Worm (Caenorhabditis elegans): ENCODE results near the gene pat-9.
"Not testable (repeated sequence)": the region's sequence is repeated elsewhere in the genome, so short reads cannot be mapped to it uniquely, and the experiment has no call there.

The pat-9 gene

ce11 chrX:16501032-16501431 lies 35.7 kb upstream of the pat-9 start, which contains the start of gene K05G3.1:
Gene K05G3.1, plus strand, starts transcription at chrX:16501332.
- no peak for TF ChIP-seq ceh-45 (GFP tag; IDR thresholded peaks at IDR 0.05)
- no peak for TF ChIP-seq tbx-2 (tag; optimal IDR thresholded peaks at IDR 0.05)
- TF ChIP-seq C38D4.7 (GFP tag; optimal IDR thresholded peaks at IDR 0.05) = no peak
- TF ChIP-seq pqm-1 (tag; optimal IDR thresholded peaks at IDR 0.05) = no peak
- TF ChIP-seq T23F11.4 (GFP tag; optimal IDR thresholded peaks at IDR 0.05) = no peak
- no peak for TF ChIP-seq K09A11.1 (tag; optimal IDR thresholded peaks at IDR 0.05; ENCODE audit: insufficient read depth)
- no peak for TF ChIP-seq lin-11 (tag; optimal IDR thresholded peaks at IDR 0.05)
- TF ChIP-seq K02D7.2 (tag; optimal IDR thresholded peaks at IDR 0.05) = no peak
- no peak for TF ChIP-seq ceh-22 (tag; optimal IDR thresholded peaks at IDR 0.05)
- TF ChIP-seq ceh-48 (tag; optimal IDR thresholded peaks at IDR 0.05) = no peak
- TF ChIP-seq ceh-9 (tag; optimal IDR thresholded peaks at IDR 0.05) = no peak
- no peak for TF ChIP-seq ceh-19 (GFP tag; optimal IDR thresholded peaks at IDR 0.05)
- no peak for TF ChIP-seq che-1 (tag; optimal IDR thresholded peaks at IDR 0.05)
- no peak for TF ChIP-seq hlh-15 (tag; optimal IDR thresholded peaks at IDR 0.05)
- no peak for TF ChIP-seq sox-4 (tag; optimal IDR thresholded peaks at IDR 0.05)
- no peak for TF ChIP-seq unc-3 (GFP tag; conservative IDR thresholded peaks at IDR 0.05)
- no peak for TF ChIP-seq unc-3 (tag; optimal IDR thresholded peaks at IDR 0.05)
- TF ChIP-seq madf-2 (tag; optimal IDR thresholded peaks at IDR 0.05) = no peak
- no peak for TF ChIP-seq dve-1 (tag; optimal IDR thresholded peaks at IDR 0.05)
- no peak for TF ChIP-seq ceh-30 (tag; optimal IDR thresholded peaks at IDR 0.05)
- TF ChIP-seq gmeb-2 (tag; optimal IDR thresholded peaks at IDR 0.05) = no peak

ce11 chrX:16502997-16503396 lies 33.7 kb upstream of the pat-9 start:
- no peak for TF ChIP-seq C38D4.7 (GFP tag; optimal IDR thresholded peaks at IDR 0.05)
- TF ChIP-seq ceh-9 (tag; optimal IDR thresholded peaks at IDR 0.05) = no peak
- no peak for TF ChIP-seq pros-1 (tag; optimal IDR thresholded peaks at IDR 0.05)
- TF ChIP-seq ztf-16 (tag; optimal IDR thresholded peaks at IDR 0.05) = no peak
- no peak for TF ChIP-seq ceh-34 (tag; optimal IDR thresholded peaks at IDR 0.05)
- no peak for TF ChIP-seq che-1 (tag; optimal IDR thresholded peaks at IDR 0.05)
- no peak for TF ChIP-seq F13H6.1 (tag; optimal IDR thresholded peaks at IDR 0.05)

ce11 chrX:16505348-16505747 lies 31.3 kb upstream of the pat-9 start, which contains the start of gene T25D1.3:
Gene T25D1.3, plus strand, starts transcription at chrX:16505648.
- no peak for TF ChIP-seq elt-4 (tag; optimal IDR thresholded peaks at IDR 0.05)
- TF ChIP-seq ama-1 (optimal IDR thresholded peaks at IDR 0.05) = no peak
- TF ChIP-seq T23F11.4 (GFP tag; optimal IDR thresholded peaks at IDR 0.05) = no peak
- TF ChIP-seq ceh-48 (tag; optimal IDR thresholded peaks at IDR 0.05) = no peak
- no peak for TF ChIP-seq Y22D7AL.16 (tag; optimal IDR thresholded peaks at IDR 0.05)
- no peak for TF ChIP-seq rnt-1 (tag; optimal IDR thresholded peaks at IDR 0.05)
- no peak for TF ChIP-seq ceh-31 (tag; optimal IDR thresholded peaks at IDR 0.05)
- no peak for TF ChIP-seq hlh-30 (tag; optimal IDR thresholded peaks at IDR 0.05; ENCODE audit: insufficient read depth)
- no peak for TF ChIP-seq pax-1 (tag; optimal IDR thresholded peaks at IDR 0.05)

ce11 chrX:16515265-16515664 lies 21.4 kb upstream of the pat-9 start, which contains the start of gene T25D1.2:
Gene T25D1.2, plus strand, starts transcription at chrX:16515565.
- not testable (repeated sequence) for TF ChIP-seq eyg-1, madf-2, C08G9.2 (tag; optimal IDR thresholded peaks at IDR 0.05)

ce11 chrX:16518771-16519170 lies 17.9 kb upstream of the pat-9 start:
- no peak for TF ChIP-seq unc-3 (GFP tag; conservative IDR thresholded peaks at IDR 0.05)
- TF ChIP-seq unc-3 (tag; optimal IDR thresholded peaks at IDR 0.05) = no peak
- no peak for TF ChIP-seq Y22D7AL.16 (tag; optimal IDR thresholded peaks at IDR 0.05)
- no peak for TF ChIP-seq C08G9.2 (tag; optimal IDR thresholded peaks at IDR 0.05)
- TF ChIP-seq mec-3 (tag; optimal IDR thresholded peaks at IDR 0.05; ENCODE audit: borderline replicate concordance) = no peak
- no peak for TF ChIP-seq pha-2 (tag; optimal IDR thresholded peaks at IDR 0.05)
- no peak for TF ChIP-seq nfya-1 (tag; optimal IDR thresholded peaks at IDR 0.05)
- TF ChIP-seq ttx-3 (tag; optimal IDR thresholded peaks at IDR 0.05) = no peak
- no peak for TF ChIP-seq ets-4 (tag; optimal IDR thresholded peaks at IDR 0.05)
- no peak for TF ChIP-seq dve-1 (tag; optimal IDR thresholded peaks at IDR 0.05)
- TF ChIP-seq gmeb-2 (tag; optimal IDR thresholded peaks at IDR 0.05) = no peak
- TF ChIP-seq T23F11.4 (GFP tag; optimal IDR thresholded peaks at IDR 0.05) = no peak
- TF ChIP-seq unc-86 (tag; optimal IDR thresholded peaks at IDR 0.05) = no peak
- TF ChIP-seq hlh-30 (tag; optimal IDR thresholded peaks at IDR 0.05; ENCODE audit: insufficient read depth) = no peak
- TF ChIP-seq lim-6 (tag; optimal IDR thresholded peaks at IDR 0.05) = no peak
- no peak for TF ChIP-seq K09A11.1 (tag; optimal IDR thresholded peaks at IDR 0.05; ENCODE audit: insufficient read depth)
- no peak for TF ChIP-seq ceh-19 (GFP tag; optimal IDR thresholded peaks at IDR 0.05)
- no peak for TF ChIP-seq sox-4 (tag; optimal IDR thresholded peaks at IDR 0.05)
- TF ChIP-seq dmd-4 (tag; optimal IDR thresholded peaks at IDR 0.05; ENCODE audit: borderline replicate concordance) = no peak
- TF ChIP-seq unc-55 (GFP tag; optimal IDR thresholded peaks at IDR 0.05) = no peak
- TF ChIP-seq tbx-2 (tag; optimal IDR thresholded peaks at IDR 0.05) = no peak

Data from whole organism, late embryonic.